Fruit fly (Drosophila melanogaster): Measurements from ENCODE around the gene CG5199.
A peak's percentile ranks its signal among the peaks of the same experiment; 100 is the strongest.

The CG5199 gene

dm6 chr3L:20473021-20473799, 20.5 kb upstream of the CG5199 start, which contains the start of the genes CG32428 and CG5969 (continued):
- TF ChIP-seq Fer3 (tag; optimal IDR thresholded peaks at IDR 0.05) (peak; percentile 73), Jarid2 (GFP tag; optimal IDR thresholded peaks at IDR 0.05) (peak; percentile 55), unpg (GFP tag; optimal IDR thresholded peaks at IDR 0.05) (peak; percentile 67), Kr (GFP tag; optimal IDR thresholded peaks at IDR 0.05) (no peak), cad (GFP tag; optimal IDR thresholded peaks at IDR 0.05) (no peak), tx (GFP tag; optimal IDR thresholded peaks at IDR 0.05) (no peak), BEAF-32 (GFP tag; optimal IDR thresholded peaks at IDR 0.05) (peak; percentile 52), dati (GFP tag; IDR thresholded peaks at IDR 0.05) (no peak), CG1233 (GFP tag; optimal IDR thresholded peaks at IDR 0.05) (peak; percentile 46), en (GFP tag; optimal IDR thresholded peaks at IDR 0.05) (no peak), jumu (GFP tag; optimal IDR thresholded peaks at IDR 0.05) (no peak), Doc3 (GFP tag; IDR thresholded peaks at IDR 0.05; ENCODE audit: partially characterized antibody) (no peak), HLHmδ (GFP tag; optimal IDR thresholded peaks at IDR 0.05) (peak; percentile 34), CG4404 (GFP tag; IDR thresholded peaks at IDR 0.05) (peak; percentile 12; the same call in 1 of the 2 replicates), D19B (GFP tag; optimal IDR thresholded peaks at IDR 0.05) (peak; percentile 24), CG2199 (GFP tag; IDR thresholded peaks at IDR 0.05) (no peak), prd (optimal IDR thresholded peaks at IDR 0.05) (no peak), prd (GFP tag; IDR thresholded peaks at IDR 0.05) (peak; percentile 65), odd (GFP tag; optimal IDR thresholded peaks at IDR 0.05) (peak; percentile 15), Asciz (GFP tag; optimal IDR thresholded peaks at IDR 0.05) (no peak), CG2129 (GFP tag; IDR thresholded peaks at IDR 0.05; ENCODE audit: partially characterized antibody) (no peak), CG4707 (GFP tag; optimal IDR thresholded peaks at IDR 0.05) (no peak), Mrtf (GFP tag; IDR thresholded peaks at IDR 0.05) (no peak; the same call in 2 of the 3 replicates), shn (GFP tag; optimal IDR thresholded peaks at IDR 0.05) (no peak), eve (GFP tag; optimal IDR thresholded peaks at IDR 0.05) (no peak), CkIIα-i1 (GFP tag; IDR thresholded peaks at IDR 0.05) (no peak), CG11695 (GFP tag; IDR thresholded peaks at IDR 0.05) (no peak; the same call in 2 of the 3 replicates), row (GFP tag; IDR thresholded peaks at IDR 0.05) (peak; percentile 78), zfh2 (GFP tag; optimal IDR thresholded peaks at IDR 0.05) (peak; percentile 16), HLH3B (GFP tag; IDR thresholded peaks at IDR 0.05) (no peak), CG33213 (GFP tag; optimal IDR thresholded peaks at IDR 0.05) (no peak), hb (GFP tag; IDR thresholded peaks at IDR 0.05; ENCODE audit: partially characterized antibody) (no peak), CG13894 (tag; optimal IDR thresholded peaks at IDR 0.05) (peak; percentile 53), HLH54F (GFP tag; optimal IDR thresholded peaks at IDR 0.05) (no peak), Hand (GFP tag; optimal IDR thresholded peaks at IDR 0.05) (no peak), tgo (GFP tag; IDR thresholded peaks at IDR 0.05) (peak; percentile 60), CG14710 (tag; optimal IDR thresholded peaks at IDR 0.05) (peak; percentile 96), tup (GFP tag; optimal IDR thresholded peaks at IDR 0.05) (no peak), Atf6 (GFP tag; IDR thresholded peaks at IDR 0.05) (peak; percentile 9; the same call in 1 of the 2 replicates), CG16779 (GFP tag; IDR thresholded peaks at IDR 0.05) (no peak), CG2875 (GFP tag; optimal IDR thresholded peaks at IDR 0.05) (no peak), Vsx1 (GFP tag; optimal IDR thresholded peaks at IDR 0.05) (no peak), oc (tag; optimal IDR thresholded peaks at IDR 0.05) (peak; percentile 13), maf-S (GFP tag; optimal IDR thresholded peaks at IDR 0.05) (no peak), sr (GFP tag; IDR thresholded peaks at IDR 0.05) (no peak), kah (GFP tag; optimal IDR thresholded peaks at IDR 0.05) (no peak), luna (GFP tag; optimal IDR thresholded peaks at IDR 0.05) (no peak), H15 (GFP tag; IDR thresholded peaks at IDR 0.05) (peak; percentile 50; the same call in 2 of the 3 replicates), MBD-R2 (GFP tag; IDR thresholded peaks at IDR 0.05) (no peak; the same call in 1 of the 2 replicates), Oli (tag; optimal IDR thresholded peaks at IDR 0.05) (peak; percentile 48)
